Fruit fly (Drosophila melanogaster) Kc167 (cell line): ENCODE results near the gene Prps.

ENCODE experiments used
- Myc ChIP-seq: fragments of >200 bp; optimal IDR thresholded peaks from 2 replicates; lab custom pipeline; 2017; ENCODE audit warnings: missing external identifiers
- h ChIP-seq: fragments of >200 bp; optimal IDR thresholded peaks from 3 replicates; lab custom pipeline; 2018; ENCODE audit warnings: missing external identifiers
- insv ChIP-seq: fragments of >200 bp; optimal IDR thresholded peaks from 3 replicates; lab custom pipeline; 2018; ENCODE audit warnings: missing external identifiers
- psq ChIP-seq: fragments of >200 bp; optimal IDR thresholded peaks from 2 replicates; lab custom pipeline; 2017; ENCODE audit warnings: missing external identifiers

DNA sequence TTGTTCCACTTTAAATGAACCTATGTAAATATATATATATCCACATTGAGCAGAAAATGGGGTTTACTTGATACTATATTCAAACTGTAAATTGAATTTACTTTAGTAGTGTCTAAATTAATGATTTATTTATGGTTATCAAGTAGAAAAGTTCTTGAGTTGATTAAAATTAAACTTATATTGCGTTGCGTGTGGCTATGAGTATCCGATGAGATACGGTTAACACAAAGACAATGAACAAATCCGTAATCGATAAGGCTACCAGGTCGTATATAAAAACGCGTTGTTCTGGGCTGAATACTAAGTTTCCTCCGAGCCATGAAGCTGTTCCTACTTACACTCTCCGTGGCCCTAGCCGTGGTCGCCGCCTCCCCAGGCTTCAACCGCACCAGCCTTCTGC is 57.5 kb downstream of the Prps start, which contains the start of gene CG18179:
- no peak for TF ChIP-seq Myc (lab: Kevin White, UChicago)
- no peak for TF ChIP-seq psq (lab: Kevin White, UChicago)
- TF ChIP-seq insv (lab: Kevin White, UChicago): no peak
- TF ChIP-seq h: no peak
